Worm (Caenorhabditis elegans) whole organism, L4 larva: ENCODE data around the gene srh-45.

Experiments
- R02D3.7 ChIP-seq: fragments of 150-350 bp; sonication (generic microtip); optimal IDR thresholded peaks from 3 replicates; lab custom pipeline; 2014; ENCODE audit warnings: missing biosample characterization, missing genetic modification characterization
- T20F7.1 ChIP-seq: fragments of 200-800 bp; sonication (Bioruptor generic); optimal IDR thresholded peaks from 2 replicates; lab custom pipeline; 2018; ENCODE audit warnings: mild to moderate bottlenecking, missing genetic modification characterization, missing compliant biosample characterization
- ces-1 ChIP-seq: fragments of 150-350 bp; sonication (generic microtip); optimal IDR thresholded peaks from 4 replicates; lab custom pipeline; 2014; ENCODE audit warnings: missing biosample characterization, missing genetic modification reagents, missing genetic modification characterization
- egl-27 ChIP-seq: sonication (generic microtip); optimal IDR thresholded peaks from 3 replicates; lab custom pipeline; 2017; ENCODE audit warnings: missing biosample characterization, missing genetic modification reagents, missing genetic modification characterization
- fkh-10 ChIP-seq: fragments of 150-350 bp; optimal IDR thresholded peaks from 2 replicates; lab custom pipeline; 2014; ENCODE audit warnings: missing biosample characterization, missing genetic modification reagents, missing genetic modification characterization
- lin-13 ChIP-seq: fragments of 150-350 bp; optimal IDR thresholded peaks from 2 replicates; lab custom pipeline; 2014; ENCODE audit warnings: missing biosample characterization, missing genetic modification reagents, missing genetic modification characterization
- lin-29 ChIP-seq: fragments of 200-800 bp; sonication (Bioruptor generic); IDR thresholded peaks from 2 replicates; pipeline ENCODE4 v1.3.6; 2022; ENCODE audit warnings: missing genetic modification reagents, missing genetic modification characterization, missing compliant biosample characterization
- mep-1 ChIP-seq: fragments of 150-350 bp; sonication (generic microtip); optimal IDR thresholded peaks from 3 replicates; lab custom pipeline; 2014; ENCODE audit warnings: missing biosample characterization, missing genetic modification characterization
- nhr-11 ChIP-seq: fragments of 150-350 bp; optimal IDR thresholded peaks from 2 replicates; lab custom pipeline; 2014; ENCODE audit warnings: missing biosample characterization, missing genetic modification characterization
- sdz-12 ChIP-seq: fragments of 200-800 bp; sonication (Bioruptor generic); optimal IDR thresholded peaks from 2 replicates; lab custom pipeline; 2018; ENCODE audit warnings: mild to moderate bottlenecking, missing genetic modification characterization, missing compliant biosample characterization
- snpc-4 ChIP-seq: fragments of 150-350 bp; optimal IDR thresholded peaks from 2 replicates; lab custom pipeline; 2014; ENCODE audit warnings: missing biosample characterization, missing genetic modification characterization
- zfp-2 ChIP-seq: sonication (generic microtip); optimal IDR thresholded peaks from 2 replicates; lab custom pipeline; 2016; ENCODE audit warnings: mild to moderate bottlenecking, missing genetic modification characterization, missing compliant biosample characterization
- zip-11 ChIP-seq: fragments of 200-800 bp; sonication (Bioruptor generic); IDR thresholded peaks from 2 replicates; pipeline ENCODE4 v1.3.6; 2022; ENCODE audit warnings: missing genetic modification characterization, missing compliant biosample characterization

- no peak for TF ChIP-seq zip-11 (GFP tag; lab: Robert Waterston, UW)
- no peak for TF ChIP-seq fkh-10
- no peak for TF ChIP-seq T20F7.1 (GFP tag; lab: Kevin White, UChicago)
- TF ChIP-seq ces-1, result no peak
- TF ChIP-seq lin-29, result no peak
- no peak for TF ChIP-seq egl-27 (tag; lab: Kevin White, UChicago)
- TF ChIP-seq nhr-11 (tag; lab: Kevin White, UChicago), result peak; percentile 56
- no peak for TF ChIP-seq R02D3.7 (tag; lab: Kevin White, UChicago)
- TF ChIP-seq mep-1 (tag; lab: Kevin White, UChicago), result no peak
- TF ChIP-seq snpc-4, result no peak
- TF ChIP-seq zfp-2 (tag; lab: Kevin White, UChicago), result no peak
- TF ChIP-seq sdz-12, result no peak
- TF ChIP-seq lin-13 (GFP tag; lab: Kevin White, UChicago), result no peak
Observed at ce11 chrV:11308915-11309314, 4.1 kb upstream of the srh-45 start.
